Fruit fly (Drosophila melanogaster): ENCODE results near the gene Cyp4g1.
A peak's percentile ranks its signal among the peaks of the same experiment; 100 is the strongest.

Cyp4g1 gene

DNA sequence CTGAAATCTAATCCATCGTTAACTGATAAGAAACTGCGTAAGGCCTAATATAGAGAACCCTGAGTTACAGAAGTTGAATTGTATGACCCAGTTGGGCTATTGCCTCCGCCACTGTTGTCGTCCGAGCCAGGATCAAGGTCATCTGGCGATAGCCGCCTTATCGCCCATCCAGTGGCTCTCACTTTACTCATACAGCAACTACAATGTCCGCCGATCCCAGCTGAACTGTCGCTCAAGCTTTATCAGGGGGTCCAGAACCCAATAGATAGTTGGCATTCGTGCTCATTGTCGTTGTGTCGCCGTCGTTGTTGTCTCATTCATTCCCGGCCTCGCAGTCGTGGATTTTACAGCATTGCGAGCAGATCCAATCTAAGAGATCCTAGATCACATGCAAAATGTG, 40.0 kb upstream of the Cyp4g1 start, which contains the start of gene arg:
Gene arg (plus strand): TSS at position 319 of the 400 bp plus-strand sequence.
- TF ChIP-seq CG15336 (GFP tag; IDR thresholded peaks at IDR 0.05) (no peak), svp (GFP tag) (peak; percentile 82), CG8119 (GFP tag; IDR thresholded peaks at IDR 0.05) (no peak), dac (GFP tag; optimal IDR thresholded peaks at IDR 0.05) (no peak), CG10631 (GFP tag; optimal IDR thresholded peaks at IDR 0.05) (no peak), CG16779 (tag; optimal IDR thresholded peaks at IDR 0.05) (no peak), dsx (GFP tag; optimal IDR thresholded peaks at IDR 0.05; ENCODE audit: poor library complexity, severe bottlenecking) (peak; percentile 55)

DNA sequence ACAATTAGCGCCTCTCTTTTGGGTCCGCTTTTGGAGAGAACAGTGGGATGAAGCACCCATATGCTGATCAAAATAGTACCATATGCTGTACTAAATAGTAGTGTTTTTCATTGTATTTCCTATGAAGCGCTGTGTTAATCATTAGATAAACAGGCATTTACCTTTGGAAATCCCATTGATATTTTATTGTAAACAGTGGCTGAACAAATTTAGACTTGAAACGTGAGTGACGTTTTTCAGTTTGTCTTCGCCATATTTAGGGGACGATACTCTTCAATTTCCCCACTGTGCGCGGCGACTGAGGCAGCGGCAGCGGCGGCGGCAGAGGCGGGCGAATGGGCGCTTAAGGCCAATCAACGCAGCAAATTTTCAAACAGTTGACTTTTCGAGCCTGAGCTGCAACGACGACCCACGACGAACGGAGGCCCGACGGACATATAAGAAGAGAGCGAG, 30.5 kb upstream of the Cyp4g1 start:
- TF ChIP-seq CG32006 (GFP tag; optimal IDR thresholded peaks at IDR 0.05) (peak; percentile 90), Sox14 (GFP tag; optimal IDR thresholded peaks at IDR 0.05) (peak; percentile 79), cyc (GFP tag; optimal IDR thresholded peaks at IDR 0.05) (peak; percentile 70), fd59A (GFP tag; optimal IDR thresholded peaks at IDR 0.05) (peak; percentile 62), salr (GFP tag; optimal IDR thresholded peaks at IDR 0.05) (peak in 1 of 2 experiments; percentile 24), Met (GFP tag; optimal IDR thresholded peaks at IDR 0.05) (no peak), Eip78C (GFP tag) (peak; percentile 95), Smox (GFP tag; optimal IDR thresholded peaks at IDR 0.05) (no peak), Eip75B (GFP tag; optimal IDR thresholded peaks at IDR 0.05) (no peak), CG6276 (GFP tag; optimal IDR thresholded peaks at IDR 0.05) (peak; percentile 86), fd85E (GFP tag; optimal IDR thresholded peaks at IDR 0.05) (peak; percentile 3), CG34406 (GFP tag; optimal IDR thresholded peaks at IDR 0.05) (peak; percentile 64), Blimp-1 (GFP tag; optimal IDR thresholded peaks at IDR 0.05) (peak; percentile 34), CG6854 (GFP tag; optimal IDR thresholded peaks at IDR 0.05) (peak; percentile 7), CG11762 (GFP tag; optimal IDR thresholded peaks at IDR 0.05; ENCODE audit: insufficient read depth) (peak; percentile 42), Hr39 (GFP tag; optimal IDR thresholded peaks at IDR 0.05) (no peak), acj6 (GFP tag; optimal IDR thresholded peaks at IDR 0.05) (peak; percentile 68), CG6808 (GFP tag; optimal IDR thresholded peaks at IDR 0.05) (peak; percentile 71), spab (GFP tag; optimal IDR thresholded peaks at IDR 0.05) (peak; percentile 50), esn (GFP tag; optimal IDR thresholded peaks at IDR 0.05) (peak; percentile 73), vri (GFP tag; optimal IDR thresholded peaks at IDR 0.05) (peak; percentile 65), CG15336 (GFP tag; IDR thresholded peaks at IDR 0.05) (peak; percentile 82), CG3032 (tag; optimal IDR thresholded peaks at IDR 0.05) (peak; percentile 71), fkh (GFP tag; optimal IDR thresholded peaks at IDR 0.05) (peak; percentile 90), CG9139 (GFP tag; optimal IDR thresholded peaks at IDR 0.05) (no peak), Hr38 (GFP tag; optimal IDR thresholded peaks at IDR 0.05) (no peak), CG10669 (GFP tag; optimal IDR thresholded peaks at IDR 0.05) (peak; percentile 74), CG11294 (GFP tag; IDR thresholded peaks at IDR 0.05) (peak; percentile 71; the same call in 1 of the 2 replicates), Eip93F (GFP tag; optimal IDR thresholded peaks at IDR 0.05) (peak; percentile 4), Ets96B (tag; optimal IDR thresholded peaks at IDR 0.05) (peak; percentile 72), CG3919 (GFP tag; optimal IDR thresholded peaks at IDR 0.05) (no peak), Lpt (GFP tag; optimal IDR thresholded peaks at IDR 0.05) (peak; percentile 70), CG6163 (GFP tag; IDR thresholded peaks at IDR 0.05) (peak; percentile 60; the same call in 2 of the 3 replicates), topi (GFP tag; optimal IDR thresholded peaks at IDR 0.05) (peak; percentile 79), Ets21C (GFP tag; optimal IDR thresholded peaks at IDR 0.05) (peak; percentile 70), pdm3 (GFP tag; optimal IDR thresholded peaks at IDR 0.05) (no peak), Sox102F (GFP tag; optimal IDR thresholded peaks at IDR 0.05) (no peak), CG8632 (GFP tag; optimal IDR thresholded peaks at IDR 0.05) (peak; percentile 59), CG4318 (GFP tag; optimal IDR thresholded peaks at IDR 0.05) (peak; percentile 82), CG6792 (GFP tag; optimal IDR thresholded peaks at IDR 0.05) (peak; percentile 64), CG7368 (GFP tag; optimal IDR thresholded peaks at IDR 0.05) (peak; percentile 46), net (GFP tag; optimal IDR thresholded peaks at IDR 0.05) (peak; percentile 83), CG31627 (GFP tag; optimal IDR thresholded peaks at IDR 0.05) (peak; percentile 67), Gug (GFP tag; IDR thresholded peaks at IDR 0.05) (peak; percentile 59; the same call in 1 of the 2 replicates), CG16779 (tag; optimal IDR thresholded peaks at IDR 0.05) (peak; percentile 41)
